Fruit fly (Drosophila melanogaster) whole organism: ENCODE measurements around the gene CG6431.

ENCODE experiments used
- CG8478 ChIP-seq: fragments of >200 bp; optimal IDR thresholded peaks from 2 replicates; lab custom pipeline; 2018; ENCODE audit warnings: inconsistent platforms
- Dll ChIP-seq: fragments of >200 bp; optimal IDR thresholded peaks from 2 replicates; lab custom pipeline; 2017

dm6 chr2L:10706267-10706666, 17.7 kb upstream of the CG6431 start:
- TF ChIP-seq CG8478: no peak
- no peak for TF ChIP-seq Dll (lab: Kevin White, UChicago)
